Worm (Caenorhabditis elegans) whole organism, mixed stage, embryonic: ENCODE data around the gene R02D5.1.
A peak's percentile ranks its signal among the peaks of the same experiment; 100 is the strongest.

ENCODE experiments used
- ceh-39 ChIP-seq: fragments of 150-350 bp; optimal IDR thresholded peaks from 2 replicates; lab custom pipeline; 2014; ENCODE audit warnings: missing biosample characterization, missing genetic modification characterization
- elt-1 ChIP-seq: sonication (generic microtip); optimal IDR thresholded peaks from 2 replicates; lab custom pipeline; 2017; ENCODE audit warnings: missing genetic modification characterization, mild to moderate bottlenecking, missing compliant biosample characterization, antibody characterized with exemption, moderate library complexity, borderline replicate concordance; ENCODE audit not compliant: insufficient read depth
- elt-3 ChIP-seq: fragments of 150-350 bp; optimal IDR thresholded peaks from 2 replicates; lab custom pipeline; 2014; ENCODE audit warnings: missing biosample characterization, missing genetic modification characterization
- lsy-2 ChIP-seq: fragments of 150-350 bp; optimal IDR thresholded peaks from 2 replicates; lab custom pipeline; 2014; ENCODE audit warnings: missing biosample characterization, missing genetic modification characterization
- mep-1 ChIP-seq: fragments of 150-350 bp; optimal IDR thresholded peaks from 2 replicates; lab custom pipeline; 2017; ENCODE audit warnings: missing biosample characterization, missing genetic modification reagents, missing genetic modification characterization, inconsistent platforms
- nhr-2 ChIP-seq: fragments of 150-350 bp; optimal IDR thresholded peaks from 2 replicates; lab custom pipeline; 2014; ENCODE audit warnings: missing biosample characterization, missing genetic modification characterization
- nhr-28 ChIP-seq: fragments of 150-350 bp; optimal IDR thresholded peaks from 2 replicates; lab custom pipeline; 2014; ENCODE audit warnings: missing biosample characterization, missing genetic modification characterization
- nhr-76 ChIP-seq: sonication (generic microtip); optimal IDR thresholded peaks from 2 replicates; lab custom pipeline; 2017; ENCODE audit warnings: missing biosample characterization, missing genetic modification characterization
- pha-4 ChIP-seq: fragments of 150-350 bp; optimal IDR thresholded peaks from 2 replicates; lab custom pipeline; 2018; ENCODE audit warnings: missing biosample characterization, missing genetic modification reagents, missing genetic modification characterization
- unc-39 ChIP-seq: fragments of 150-350 bp; optimal IDR thresholded peaks from 2 replicates; lab custom pipeline; 2014; ENCODE audit warnings: missing biosample characterization, missing genetic modification characterization
- unc-62 ChIP-seq: fragments of 150-350 bp; optimal IDR thresholded peaks from 2 replicates; lab custom pipeline; 2014; ENCODE audit warnings: missing biosample characterization, missing genetic modification reagents, missing genetic modification characterization
- ztf-11 ChIP-seq: fragments of 150-350 bp; optimal IDR thresholded peaks from 2 replicates; lab custom pipeline; 2014; ENCODE audit warnings: missing biosample characterization, missing genetic modification characterization

DNA sequence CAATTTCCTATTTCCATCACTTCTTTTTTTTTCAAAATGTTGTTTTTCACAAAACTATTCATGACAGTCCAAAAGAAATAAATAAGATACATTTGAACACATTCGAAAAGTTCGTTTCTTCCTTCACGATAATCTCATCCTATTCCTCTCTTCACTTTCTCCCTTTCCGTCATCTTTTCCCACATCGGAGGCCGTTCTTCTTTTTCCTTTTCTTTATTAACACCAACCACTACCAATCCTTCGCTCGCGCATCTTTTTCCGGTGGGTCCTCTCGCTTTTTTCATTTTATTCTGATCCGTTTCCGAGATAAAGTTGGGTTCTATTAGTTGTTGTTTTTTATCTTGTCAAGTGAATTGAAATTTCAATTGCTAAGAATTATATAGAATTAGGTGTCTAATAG is 12.6 kb upstream of the R02D5.1 start:
- no peak for TF ChIP-seq nhr-28 (tag; lab: Kevin White, UChicago)
- TF ChIP-seq pha-4 (tag; lab: Kevin White, UChicago) = no peak
- TF ChIP-seq lsy-2 = no peak
- TF ChIP-seq ztf-11 (tag; lab: Kevin White, UChicago) = no peak
- no peak for TF ChIP-seq ceh-39 (tag; lab: Kevin White, UChicago)
- TF ChIP-seq unc-39 = no peak
- TF ChIP-seq nhr-2 (tag; lab: Kevin White, UChicago) = no peak
- peak; percentile 25 for TF ChIP-seq elt-1
- TF ChIP-seq unc-62 = no peak
- no peak for TF ChIP-seq nhr-76
- no peak for TF ChIP-seq elt-3 (tag; lab: Kevin White, UChicago)
- TF ChIP-seq mep-1 (tag; lab: Kevin White, UChicago) = no peak
